Worm (Caenorhabditis elegans): Measurements from ENCODE around the gene F56D6.6.

Gene F56D6.6

ce11 chrIV:3894004-3894480, 9.0 kb upstream of the F56D6.6 start, which contains the start of gene F56D6.8:
F56D6.8 (minus strand) TSS chrIV:3894430.
- no peak for TF ChIP-seq nhr-237 (tag; optimal IDR thresholded peaks at IDR 0.05)
- no peak for TF ChIP-seq unc-55 (GFP tag; optimal IDR thresholded peaks at IDR 0.05)
- TF ChIP-seq fos-1 (tag; optimal IDR thresholded peaks at IDR 0.05), result no peak
- TF ChIP-seq alr-1 (tag; optimal IDR thresholded peaks at IDR 0.05), result no peak
- TF ChIP-seq mbf-1 (tag; optimal IDR thresholded peaks at IDR 0.05), result no peak
- no peak for TF ChIP-seq nhr-21 (tag; optimal IDR thresholded peaks at IDR 0.05)
- no peak for TF ChIP-seq ceh-82 (tag; optimal IDR thresholded peaks at IDR 0.05)
- TF ChIP-seq ZK546.5 (tag; optimal IDR thresholded peaks at IDR 0.05), result no peak
- no peak for TF ChIP-seq nhr-12 (tag; optimal IDR thresholded peaks at IDR 0.05)
- no peak for TF ChIP-seq egl-27 (tag; optimal IDR thresholded peaks at IDR 0.05)
- TF ChIP-seq lin-13 (GFP tag; optimal IDR thresholded peaks at IDR 0.05), result no peak
- no peak for TF ChIP-seq nhr-11 (tag; optimal IDR thresholded peaks at IDR 0.05)
- TF ChIP-seq nhr-23 (tag; optimal IDR thresholded peaks at IDR 0.05), result no peak

- no peak for TF ChIP-seq lin-13 (GFP tag; optimal IDR thresholded peaks at IDR 0.05)
- no peak for TF ChIP-seq nhr-21 (tag; optimal IDR thresholded peaks at IDR 0.05)
- no peak for TF ChIP-seq sma-3 (GFP tag; optimal IDR thresholded peaks at IDR 0.05)
- no peak for TF ChIP-seq nhr-10 (tag; optimal IDR thresholded peaks at IDR 0.05)
- no peak for TF ChIP-seq mbf-1 (tag; optimal IDR thresholded peaks at IDR 0.05)
- TF ChIP-seq elt-1 (tag; optimal IDR thresholded peaks at IDR 0.05), result no peak
- TF ChIP-seq aly-2 (tag; optimal IDR thresholded peaks at IDR 0.05), result no peak
- TF ChIP-seq ceh-82 (tag; optimal IDR thresholded peaks at IDR 0.05), result no peak
- no peak for TF ChIP-seq nhr-12 (tag; optimal IDR thresholded peaks at IDR 0.05)
- TF ChIP-seq nhr-77 (tag; optimal IDR thresholded peaks at IDR 0.05), result no peak
- no peak for TF ChIP-seq ztf-11 (tag; optimal IDR thresholded peaks at IDR 0.05)
- no peak for TF ChIP-seq mdl-1 (tag; optimal IDR thresholded peaks at IDR 0.05)
- TF ChIP-seq nhr-11 (tag; optimal IDR thresholded peaks at IDR 0.05), result no peak
- TF ChIP-seq ztf-1 (GFP tag; conservative IDR thresholded peaks at IDR 0.05), result no peak
- TF ChIP-seq lin-11 (tag; optimal IDR thresholded peaks at IDR 0.05), result no peak
- TF ChIP-seq ztf-4 (tag; optimal IDR thresholded peaks at IDR 0.05), result no peak
- TF ChIP-seq sma-9 (GFP tag; optimal IDR thresholded peaks at IDR 0.05), result no peak
- TF ChIP-seq sma-9 (tag; optimal IDR thresholded peaks at IDR 0.05), result no peak
- TF ChIP-seq ama-1 (optimal IDR thresholded peaks at IDR 0.05), result no peak
- no peak for TF ChIP-seq gmeb-1 (tag; optimal IDR thresholded peaks at IDR 0.05)
- TF ChIP-seq mab-5 (tag; optimal IDR thresholded peaks at IDR 0.05), result no peak
These were observed 8.3 kb upstream of the F56D6.6 start, which contains the start of gene dct-8 for ce11 chrIV:3894770-3895169. dct-8 (plus strand) TSS chrIV:3895070.

- TF ChIP-seq skn-1 (tag; optimal IDR thresholded peaks at IDR 0.05) (no peak), nhr-23 (tag; optimal IDR thresholded peaks at IDR 0.05) (no peak), lsy-2 (tag; optimal IDR thresholded peaks at IDR 0.05) (no peak), ama-1 (optimal IDR thresholded peaks at IDR 0.05) (no peak), mab-5 (tag; optimal IDR thresholded peaks at IDR 0.05) (no peak), nhr-25 (tag; optimal IDR thresholded peaks at IDR 0.05) (no peak), snpc-4 (tag; optimal IDR thresholded peaks at IDR 0.05) (no peak), fos-1 (tag; optimal IDR thresholded peaks at IDR 0.05) (peak; percentile 100), nhr-10 (tag; optimal IDR thresholded peaks at IDR 0.05) (no peak), ceh-16 (tag; optimal IDR thresholded peaks at IDR 0.05) (no peak), sma-3 (GFP tag; optimal IDR thresholded peaks at IDR 0.05) (no peak), nhr-21 (tag; optimal IDR thresholded peaks at IDR 0.05) (no peak), elt-3 (tag; optimal IDR thresholded peaks at IDR 0.05) (no peak), sem-4 (tag; optimal IDR thresholded peaks at IDR 0.05) (no peak), sma-9 (GFP tag; optimal IDR thresholded peaks at IDR 0.05) (peak; percentile 49), sma-9 (tag; optimal IDR thresholded peaks at IDR 0.05) (no peak), R02D3.7 (tag; optimal IDR thresholded peaks at IDR 0.05) (no peak), peb-1 (tag; optimal IDR thresholded peaks at IDR 0.05) (no peak), ceh-82 (tag; optimal IDR thresholded peaks at IDR 0.05) (no peak), lin-11 (tag; optimal IDR thresholded peaks at IDR 0.05) (no peak), blmp-1 (tag; optimal IDR thresholded peaks at IDR 0.05; ENCODE audit: insufficient read depth) (no peak), nhr-11 (tag; optimal IDR thresholded peaks at IDR 0.05) (no peak), nhr-6 (tag; optimal IDR thresholded peaks at IDR 0.05) (no peak), gmeb-1 (tag; optimal IDR thresholded peaks at IDR 0.05) (peak; percentile 72), crh-2 (tag; optimal IDR thresholded peaks at IDR 0.05) (peak; percentile 48), lin-39 (tag; optimal IDR thresholded peaks at IDR 0.05) (no peak), lin-13 (GFP tag; optimal IDR thresholded peaks at IDR 0.05) (no peak), aly-2 (tag; optimal IDR thresholded peaks at IDR 0.05) (no peak), nhr-129 (tag; optimal IDR thresholded peaks at IDR 0.05) (no peak), ztf-4 (tag; optimal IDR thresholded peaks at IDR 0.05) (no peak), egl-27 (tag; optimal IDR thresholded peaks at IDR 0.05) (peak; percentile 92), nhr-77 (tag; optimal IDR thresholded peaks at IDR 0.05) (no peak), mbf-1 (tag; optimal IDR thresholded peaks at IDR 0.05) (no peak), unc-39 (tag; optimal IDR thresholded peaks at IDR 0.05) (no peak), dmd-4 (tag; optimal IDR thresholded peaks at IDR 0.05) (no peak), zag-1 (tag; optimal IDR thresholded peaks at IDR 0.05) (no peak), unc-62 (GFP tag; optimal IDR thresholded peaks at IDR 0.05) (no peak), ZK546.5 (tag; optimal IDR thresholded peaks at IDR 0.05) (no peak)
These were observed 3.1 kb upstream of the F56D6.6 start, which contains the start of gene srz-62 for ce11 chrIV:3899719-3900554. srz-62 (plus strand) TSS chrIV:3900504.

Measured in whole organism, L2 larva.